Fruit fly (Drosophila melanogaster) whole organism, embryonic: Measurements from ENCODE around the gene CG14232.

Experiments
- B-H2 ChIP-seq: fragments of 200-800 bp; sonication (Bioruptor generic); optimal IDR thresholded peaks from 2 replicates; lab custom pipeline; 2018; ENCODE audit warnings: missing biosample characterization, mild to moderate bottlenecking, missing genetic modification characterization
- Bgb ChIP-seq: fragments of 200-800 bp; sonication (Bioruptor generic); IDR thresholded peaks from 2 replicates; pipeline ENCODE4 v1.3.6; 2022; ENCODE audit warnings: missing biosample characterization, missing genetic modification characterization; ENCODE audit not compliant: partially characterized antibody
- CG10366 ChIP-seq: fragments of 200-800 bp; sonication (Bioruptor generic); IDR thresholded peaks from 2 replicates; pipeline ENCODE4 v1.3.6; 2022; ENCODE audit warnings: missing biosample characterization, missing genetic modification characterization
- CG11085 ChIP-seq: fragments of 200-800 bp; sonication (Bioruptor generic); IDR thresholded peaks from 2 replicates; pipeline ENCODE4 v1.3.6; 2022; ENCODE audit warnings: missing biosample characterization, missing genetic modification characterization
- CG11504 ChIP-seq: fragments of 200-800 bp; sonication (Bioruptor generic); optimal IDR thresholded peaks from 3 replicates; lab custom pipeline; 2019; ENCODE audit warnings: missing biosample characterization, mild to moderate bottlenecking, missing genetic modification characterization, moderate library complexity
- CG12659 ChIP-seq: fragments of 200-800 bp; sonication (Bioruptor generic); optimal IDR thresholded peaks from 3 replicates; lab custom pipeline; 2017; ENCODE audit warnings: mild to moderate bottlenecking, missing biosample characterization, missing genetic modification reagents, missing genetic modification characterization
- CG15269 ChIP-seq: fragments of 200-800 bp; sonication (Bioruptor generic); optimal IDR thresholded peaks from 2 replicates; lab custom pipeline; 2018; ENCODE audit warnings: missing biosample characterization, mild to moderate bottlenecking, missing genetic modification characterization, moderate library complexity
- CG30403 ChIP-seq: fragments of 200-800 bp; sonication (Bioruptor generic); optimal IDR thresholded peaks from 3 replicates; lab custom pipeline; 2016; ENCODE audit warnings: missing biosample characterization, missing genetic modification characterization
- CG30431 ChIP-seq: fragments of 200-800 bp; sonication (Bioruptor generic); optimal IDR thresholded peaks from 2 replicates; lab custom pipeline; 2017; ENCODE audit warnings: missing biosample characterization, missing genetic modification characterization
- CG31224 ChIP-seq: fragments of 200-800 bp; sonication (Bioruptor generic); IDR thresholded peaks from 2 replicates; pipeline ENCODE4 v1.3.6; 2022; ENCODE audit warnings: missing biosample characterization, missing genetic modification characterization
- CG32767 ChIP-seq: fragments of 200-800 bp; sonication (Bioruptor generic); IDR thresholded peaks from 2 replicates; pipeline ENCODE4 v1.3.6; 2022; ENCODE audit warnings: missing biosample characterization, missing genetic modification characterization
- CG34224 ChIP-seq: fragments of 200-800 bp; sonication (Bioruptor generic); IDR thresholded peaks from 3 replicates; pipeline ENCODE4 v1.3.6; 2022; ENCODE audit warnings: missing biosample characterization, missing genetic modification characterization; ENCODE audit not compliant: partially characterized antibody
- CG4617 ChIP-seq: fragments of 200-800 bp; sonication (Bioruptor generic); optimal IDR thresholded peaks from 3 replicates; lab custom pipeline; 2016; ENCODE audit warnings: missing biosample characterization, missing genetic modification characterization, borderline replicate concordance
- CG6272 ChIP-seq: fragments of 200-800 bp; sonication (Bioruptor generic); IDR thresholded peaks from 2 replicates; pipeline ENCODE4 v1.3.6; 2022; ENCODE audit warnings: missing biosample characterization, missing genetic modification characterization
- CG6654 ChIP-seq: fragments of 200-800 bp; sonication (Bioruptor generic); optimal IDR thresholded peaks from 2 replicates; lab custom pipeline; 2017; ENCODE audit warnings: missing biosample characterization, mild to moderate bottlenecking, missing genetic modification characterization
- CG7556 ChIP-seq: fragments of 200-800 bp; sonication (Bioruptor generic); optimal IDR thresholded peaks from 2 replicates; lab custom pipeline; 2017; ENCODE audit warnings: missing biosample characterization, mild to moderate bottlenecking, missing genetic modification characterization
- CG7928 ChIP-seq: fragments of 200-800 bp; sonication (Bioruptor generic); optimal IDR thresholded peaks from 2 replicates; lab custom pipeline; 2017; ENCODE audit warnings: missing biosample characterization, mild to moderate bottlenecking, missing genetic modification characterization
- CG8359 ChIP-seq: fragments of 200-800 bp; sonication (Bioruptor generic); optimal IDR thresholded peaks from 2 replicates; lab custom pipeline; 2017; ENCODE audit warnings: missing biosample characterization, mild to moderate bottlenecking, missing genetic modification characterization, borderline replicate concordance
- CG8478 ChIP-seq: fragments of >200 bp; optimal IDR thresholded peaks from 2 replicates; lab custom pipeline; 2018
- CG9437 ChIP-seq: fragments of 200-800 bp; sonication (Bioruptor generic); optimal IDR thresholded peaks from 2 replicates; lab custom pipeline; 2018; ENCODE audit warnings: missing biosample characterization, mild to moderate bottlenecking, missing genetic modification characterization
- CG9609 ChIP-seq: fragments of 200-800 bp; sonication (Bioruptor generic); optimal IDR thresholded peaks from 3 replicates; lab custom pipeline; 2016; ENCODE audit warnings: missing biosample characterization, missing genetic modification characterization
- CG9727 ChIP-seq: fragments of 200-800 bp; sonication (Bioruptor generic); optimal IDR thresholded peaks from 3 replicates; lab custom pipeline; 2017; ENCODE audit warnings: missing biosample characterization, mild to moderate bottlenecking, missing genetic modification characterization
- CG9932 ChIP-seq: fragments of 200-800 bp; sonication (Bioruptor generic); IDR thresholded peaks from 2 replicates; pipeline ENCODE4 v1.3.6; 2022; ENCODE audit warnings: missing biosample characterization, missing genetic modification characterization
- CkIIα-i1 ChIP-seq: fragments of 200-800 bp; sonication (Bioruptor generic); IDR thresholded peaks from 2 replicates; pipeline ENCODE4 v1.3.6; 2022; ENCODE audit warnings: missing biosample characterization, missing genetic modification characterization
- Dad ChIP-seq: fragments of 200-800 bp; sonication (Bioruptor generic); optimal IDR thresholded peaks from 3 replicates; lab custom pipeline; 2016; ENCODE audit warnings: missing biosample characterization, missing genetic modification characterization
- Kr ChIP-seq: fragments of 200-800 bp; sonication (Bioruptor generic); optimal IDR thresholded peaks from 2 replicates; lab custom pipeline; 2017; ENCODE audit warnings: missing biosample characterization, mild to moderate bottlenecking, missing genetic modification characterization
- Lpt ChIP-seq: fragments of >200 bp; optimal IDR thresholded peaks from 2 replicates; lab custom pipeline; 2018; ENCODE audit warnings: missing biosample characterization, missing genetic modification characterization
- MESR4 ChIP-seq: fragments of 200-800 bp; sonication (Bioruptor generic); optimal IDR thresholded peaks from 2 replicates; lab custom pipeline; 2018; ENCODE audit warnings: missing biosample characterization, mild to moderate bottlenecking, missing genetic modification characterization, moderate library complexity
- Meics ChIP-seq: fragments of 200-800 bp; sonication (Bioruptor generic); optimal IDR thresholded peaks from 2 replicates; lab custom pipeline; 2017; ENCODE audit warnings: missing biosample characterization, mild to moderate bottlenecking, missing genetic modification characterization
- NFAT ChIP-seq: fragments of 200-800 bp; sonication (Bioruptor generic); IDR thresholded peaks from 2 replicates; pipeline ENCODE4 v1.3.6; 2022; ENCODE audit warnings: missing biosample characterization, missing genetic modification characterization
- NK7.1 ChIP-seq: fragments of 200-800 bp; sonication (Bioruptor generic); optimal IDR thresholded peaks from 3 replicates; lab custom pipeline; 2016; ENCODE audit warnings: missing biosample characterization, missing genetic modification characterization
- Nf-YB ChIP-seq: fragments of 200-800 bp; sonication (Bioruptor generic); optimal IDR thresholded peaks from 3 replicates; lab custom pipeline; 2019; ENCODE audit warnings: missing biosample characterization, mild to moderate bottlenecking, missing genetic modification characterization, moderate library complexity
- Taf1 ChIP-seq: fragments of 200-800 bp; sonication (Bioruptor generic); IDR thresholded peaks from 2 replicates; pipeline ENCODE4 v1.3.6; 2022; ENCODE audit warnings: missing biosample characterization, missing genetic modification characterization
- chm ChIP-seq: fragments of 200-800 bp; sonication (Bioruptor generic); IDR thresholded peaks from 2 replicates; pipeline ENCODE4 v1.3.6; 2022; ENCODE audit warnings: missing biosample characterization, missing genetic modification characterization
- crc ChIP-seq: fragments of 200-800 bp; sonication (Bioruptor generic); optimal IDR thresholded peaks from 2 replicates; lab custom pipeline; 2016; ENCODE audit warnings: missing biosample characterization, missing genetic modification characterization
- dimm ChIP-seq: fragments of 200-800 bp; sonication (Bioruptor generic); IDR thresholded peaks from 2 replicates; pipeline ENCODE4 v1.3.6; 2022; ENCODE audit warnings: missing biosample characterization, missing genetic modification characterization
- dmrt11E ChIP-seq: fragments of 200-800 bp; sonication (Bioruptor generic); optimal IDR thresholded peaks from 3 replicates; lab custom pipeline; 2018; ENCODE audit warnings: missing biosample characterization, mild to moderate bottlenecking, missing genetic modification characterization, moderate library complexity
- esg ChIP-seq: fragments of 200-800 bp; sonication (Bioruptor generic); conservative IDR thresholded peaks from 2 replicates; pipeline ENCODE4 v1.3.6; 2022; ENCODE audit warnings: missing biosample characterization, missing genetic modification characterization
- gcm2 ChIP-seq: fragments of 200-800 bp; sonication (Bioruptor generic); optimal IDR thresholded peaks from 2 replicates; lab custom pipeline; 2016; ENCODE audit warnings: missing biosample characterization, missing genetic modification characterization
- h ChIP-seq: fragments of >200 bp; optimal IDR thresholded peaks from 2 replicates; lab custom pipeline; 2017
- inv ChIP-seq: fragments of 200-800 bp; sonication (Bioruptor generic); IDR thresholded peaks from 2 replicates; pipeline ENCODE4 v1.3.6; 2022; ENCODE audit warnings: missing biosample characterization, missing genetic modification characterization; ENCODE audit not compliant: partially characterized antibody
- mirr ChIP-seq: fragments of 200-800 bp; sonication (Bioruptor generic); optimal IDR thresholded peaks from 3 replicates; lab custom pipeline; 2018; ENCODE audit warnings: missing biosample characterization, mild to moderate bottlenecking, missing genetic modification characterization
- org-1 ChIP-seq: fragments of 200-800 bp; sonication (Bioruptor generic); optimal IDR thresholded peaks from 2 replicates; lab custom pipeline; 2017; ENCODE audit warnings: missing biosample characterization, missing genetic modification characterization
- pan ChIP-seq, 4 experiments: fragments of >200 bp in 3 of 4; fragments of 200-800 bp in 1 of 4; sonication (Bioruptor generic) in 1 of 4; optimal IDR thresholded peaks in 3 of 4; IDR thresholded peaks in 1 of 4; 2 replicates each; pipeline versions ENCODE4 v1.3.6 to Lab custom; 2017 to 2022; ENCODE audit warnings: missing biosample characterization in 2 of 4, missing genetic modification characterization in 2 of 4, mixed read lengths in 1 of 4
- pho ChIP-seq: fragments of 200-800 bp; sonication (Bioruptor generic); optimal IDR thresholded peaks from 2 replicates; lab custom pipeline; 2016; ENCODE audit warnings: missing biosample characterization, missing genetic modification characterization
- row ChIP-seq: fragments of 200-800 bp; sonication (Bioruptor generic); IDR thresholded peaks from 3 replicates; pipeline ENCODE4 v1.3.6; 2022; ENCODE audit warnings: missing biosample characterization, missing genetic modification characterization
- sna ChIP-seq: fragments of 200-800 bp; sonication (Bioruptor generic); IDR thresholded peaks from 2 replicates; pipeline ENCODE4 v1.3.6; 2022; ENCODE audit warnings: missing biosample characterization, missing genetic modification characterization; ENCODE audit not compliant: partially characterized antibody
- stc ChIP-seq: fragments of 200-800 bp; sonication (Bioruptor generic); IDR thresholded peaks from 2 replicates; pipeline ENCODE4 v1.3.6; 2022; ENCODE audit warnings: missing biosample characterization, missing genetic modification characterization
- trem ChIP-seq: fragments of 200-800 bp; optimal IDR thresholded peaks from 3 replicates; lab custom pipeline; 2019; ENCODE audit warnings: missing biosample characterization, mild to moderate bottlenecking, missing genetic modification characterization, moderate library complexity
- unc-4 ChIP-seq: fragments of 200-800 bp; sonication (Bioruptor generic); IDR thresholded peaks from 2 replicates; pipeline ENCODE4 v1.3.6; 2022; ENCODE audit warnings: missing biosample characterization, missing genetic modification characterization; ENCODE audit not compliant: partially characterized antibody
- wdn ChIP-seq: fragments of 200-800 bp; sonication (Bioruptor generic); IDR thresholded peaks from 2 replicates; pipeline ENCODE4 v1.3.6; 2022; ENCODE audit warnings: missing biosample characterization, missing genetic modification characterization

Gene CG14232

dm6 chrX:19744003-19744488 is 40.0 kb upstream of the CG14232 start, which contains the start of the genes CG18809, COX6B, CG33932 and Rpp20 (continued):
- peak; percentile 94 for TF ChIP-seq inv (GFP tag; lab: Robert Waterston, UW)
- peak; percentile 3 for TF ChIP-seq CG7556 (GFP tag; lab: Kevin White, UChicago)
- TF ChIP-seq Kr (GFP tag; lab: Kevin White, UChicago), result no peak
- peak; percentile 71 for TF ChIP-seq Meics
- peak; percentile 73 for TF ChIP-seq trem
- TF ChIP-seq Bgb (GFP tag; lab: Robert Waterston, UW), result peak; percentile 99
- TF ChIP-seq CG34224 (GFP tag; lab: Robert Waterston, UW), result peak; percentile 91
- TF ChIP-seq pan (optimal IDR thresholded peaks at IDR 0.05; lab: Kevin White, UChicago), result no peak
- TF ChIP-seq pan (GFP tag; optimal IDR thresholded peaks at IDR 0.05 in 1 of 2, IDR thresholded peaks at IDR 0.05 in 1 of 2), result peak in 1 of 2 experiments; percentile 59
- peak; percentile 80 for TF ChIP-seq CG9609
- TF ChIP-seq sna (GFP tag; lab: Robert Waterston, UW), result peak; percentile 83
- TF ChIP-seq NFAT, result peak; percentile 72
- TF ChIP-seq CG15269 (tag; lab: Kevin White, UChicago), result peak; percentile 25
- TF ChIP-seq CG32767 (GFP tag; lab: Robert Waterston, UW), result no peak
- TF ChIP-seq CkIIα-i1 (GFP tag; lab: Robert Waterston, UW), result no peak
- TF ChIP-seq CG11504, result no peak
- peak; percentile 41 for TF ChIP-seq CG7928 (GFP tag; lab: Kevin White, UChicago)
- TF ChIP-seq B-H2 (GFP tag; lab: Kevin White, UChicago), result peak; percentile 79
- TF ChIP-seq CG9727, result peak; percentile 53
- peak; percentile 91 for TF ChIP-seq unc-4 (GFP tag; lab: Robert Waterston, UW)
- peak; percentile 68 for TF ChIP-seq row (GFP tag; lab: Robert Waterston, UW)
- peak; percentile 42 for TF ChIP-seq crc (GFP tag; lab: Kevin White, UChicago)
- TF ChIP-seq CG31224 (GFP tag; lab: Robert Waterston, UW), result 0 out of 2 replicates have a peak, but pooled peaks have one; percentile 24
- TF ChIP-seq esg (GFP tag; lab: Robert Waterston, UW), result no peak
- TF ChIP-seq CG30403 (GFP tag; lab: Kevin White, UChicago), result peak; percentile 61
- no peak for TF ChIP-seq dmrt11E (tag; lab: Kevin White, UChicago)
- peak; percentile 72 for TF ChIP-seq chm (GFP tag; lab: Robert Waterston, UW)
- peak; percentile 83 for TF ChIP-seq pho (GFP tag; lab: Kevin White, UChicago)
- TF ChIP-seq mirr, result peak; percentile 74
- TF ChIP-seq CG10366 (GFP tag; lab: Robert Waterston, UW), result peak; percentile 51
- no peak for TF ChIP-seq stc (GFP tag; lab: Robert Waterston, UW)
- TF ChIP-seq org-1 (GFP tag; lab: Kevin White, UChicago), result peak; percentile 59
- no peak for TF ChIP-seq dimm (GFP tag; lab: Robert Waterston, UW)
- TF ChIP-seq CG4617 (GFP tag; lab: Kevin White, UChicago), result peak; percentile 93
- no peak for TF ChIP-seq CG6654
- peak; percentile 35 for TF ChIP-seq Nf-YB (GFP tag; lab: Kevin White, UChicago)
- no peak for TF ChIP-seq h (lab: Kevin White, UChicago)
- no peak for TF ChIP-seq gcm2 (GFP tag; lab: Kevin White, UChicago)
- TF ChIP-seq CG8478 (lab: Kevin White, UChicago), result no peak
- no peak for TF ChIP-seq Lpt
- TF ChIP-seq CG11085, result peak; percentile 73
- peak; percentile 66 for TF ChIP-seq wdn (GFP tag; lab: Robert Waterston, UW)
- no peak for TF ChIP-seq CG8359
- peak; percentile 65 for TF ChIP-seq CG6272
- TF ChIP-seq Dad, result peak; percentile 60
- peak; percentile 31; the same call in 1 of the 2 replicates for TF ChIP-seq Taf1 (GFP tag; lab: Robert Waterston, UW)
- TF ChIP-seq CG30431 (GFP tag; lab: Kevin White, UChicago), result peak; percentile 23
- TF ChIP-seq NK7.1 (GFP tag; lab: Kevin White, UChicago), result peak; percentile 19
- peak; percentile 90 for TF ChIP-seq CG9932
- peak; percentile 97 for TF ChIP-seq MESR4 (GFP tag; lab: Kevin White, UChicago)
- no peak for TF ChIP-seq CG9437 (GFP tag; lab: Kevin White, UChicago)
- peak; percentile 92 for TF ChIP-seq CG12659
